Fruit fly (Drosophila melanogaster) whole organism, pupa: ENCODE measurements around the gene CG5707.
A peak's percentile ranks its signal among the peaks of the same experiment; 100 is the strongest.

ENCODE experiments used
- CG12605 ChIP-seq: fragments of 200-800 bp; sonication (Bioruptor generic); IDR thresholded peaks from 2 replicates; pipeline ENCODE4 v1.3.6; 2022; ENCODE audit warnings: missing biosample characterization, missing genetic modification characterization
- CG17806 ChIP-seq: fragments of 200-800 bp; sonication (Bioruptor generic); optimal IDR thresholded peaks from 2 replicates; lab custom pipeline; 2018; ENCODE audit warnings: missing biosample characterization, mild to moderate bottlenecking, missing genetic modification characterization, moderate library complexity
- CG9948 ChIP-seq: fragments of 200-800 bp; sonication (Bioruptor generic); optimal IDR thresholded peaks from 2 replicates; lab custom pipeline; 2018; ENCODE audit warnings: missing biosample characterization, mild to moderate bottlenecking, missing genetic modification characterization, moderate library complexity
- EcR ChIP-seq: fragments of 200-800 bp; sonication (Bioruptor generic); optimal IDR thresholded peaks from 3 replicates; lab custom pipeline; 2019; ENCODE audit warnings: missing biosample characterization, missing genetic modification characterization, mild to moderate bottlenecking, moderate library complexity, missing genetic modification reagents
- Pif1A ChIP-seq: fragments of 200-800 bp; sonication (Bioruptor generic); optimal IDR thresholded peaks from 3 replicates; lab custom pipeline; 2016; ENCODE audit warnings: missing biosample characterization, missing genetic modification characterization

- peak; percentile 54; the same call in 1 of the 2 replicates for TF ChIP-seq CG12605 (GFP tag; lab: Robert Waterston, UW)
- no peak for TF ChIP-seq CG17806 (tag; lab: Kevin White, UChicago)
- no peak for TF ChIP-seq EcR
- TF ChIP-seq Pif1A (GFP tag; lab: Kevin White, UChicago), result no peak
- no peak for TF ChIP-seq CG9948 (tag; lab: Kevin White, UChicago)
Observed at dm6 chr3L:2164805-2165204, 27.2 kb downstream of the CG5707 start.
